Worm (Caenorhabditis elegans): Measurements from ENCODE around the gene wrt-6.

DNA sequence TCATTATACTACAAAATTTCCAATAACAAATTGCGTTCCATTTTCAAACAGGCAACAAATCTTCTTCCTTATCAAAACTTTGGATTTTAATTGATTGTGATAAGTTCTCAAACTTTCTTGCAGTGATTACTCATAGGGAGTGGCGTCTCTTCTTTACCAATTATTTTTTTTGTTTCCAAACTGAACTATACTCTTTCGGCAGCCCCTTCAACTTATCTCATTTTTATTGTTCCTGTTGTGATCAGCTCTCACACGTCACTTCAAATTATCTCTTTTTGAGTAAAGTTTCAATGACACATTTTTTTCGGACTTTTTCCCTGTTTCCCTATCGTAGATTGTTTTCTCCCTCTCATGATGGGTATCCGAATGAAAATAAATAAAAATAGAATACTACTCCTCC lies 12.4 kb downstream of the wrt-6 start:
- TF ChIP-seq crh-2 (tag; optimal IDR thresholded peaks at IDR 0.05) (no peak), zag-1 (tag; optimal IDR thresholded peaks at IDR 0.05) (no peak), C34F6.9 (tag; optimal IDR thresholded peaks at IDR 0.05) (no peak)

Data from whole organism, L2 larva.